Worm (Caenorhabditis elegans): Measurements from ENCODE around the gene noca-1.

noca-1 gene

DNA sequence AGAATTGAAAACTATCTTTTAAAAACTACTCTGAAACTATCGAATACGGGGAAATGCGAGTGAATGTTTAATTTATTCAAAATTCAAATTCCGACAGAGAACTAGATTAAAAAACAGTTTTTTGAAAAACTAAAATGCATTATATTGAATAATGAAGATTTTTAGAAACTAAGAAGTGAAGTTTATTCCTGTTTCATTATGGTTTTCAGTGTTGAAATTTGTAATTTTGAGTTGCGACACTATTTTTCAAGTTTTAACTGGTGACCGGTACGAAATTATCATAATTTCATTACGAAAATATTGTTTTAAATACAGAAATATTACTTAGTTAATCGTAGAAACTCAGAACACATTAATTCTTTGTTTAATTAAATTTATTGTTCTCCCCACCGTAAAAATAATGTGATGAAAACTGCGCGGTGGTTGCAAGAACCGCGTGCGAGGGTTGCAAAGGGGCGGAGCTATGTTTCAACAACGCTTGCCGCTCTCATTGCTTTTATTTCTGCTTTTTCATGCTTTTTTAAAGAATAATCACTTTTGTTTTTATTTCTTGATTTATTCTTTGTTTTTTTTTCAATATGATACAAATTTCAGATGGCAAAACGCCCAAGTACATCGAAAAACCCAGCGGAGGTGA is 23.5 kb downstream of the noca-1 start, which contains the start of gene him-17 (continued):
- no peak for TF ChIP-seq mbf-1 (tag; optimal IDR thresholded peaks at IDR 0.05)
- no peak for TF ChIP-seq ztf-11 (tag; optimal IDR thresholded peaks at IDR 0.05)
- no peak for TF ChIP-seq nhr-77 (tag; optimal IDR thresholded peaks at IDR 0.05)
- TF ChIP-seq blmp-1 (tag; optimal IDR thresholded peaks at IDR 0.05; ENCODE audit: insufficient read depth), result no peak
- no peak for TF ChIP-seq elt-1 (tag; optimal IDR thresholded peaks at IDR 0.05)
- no peak for TF ChIP-seq alr-1 (tag; optimal IDR thresholded peaks at IDR 0.05)
- TF ChIP-seq sma-9 (GFP tag; optimal IDR thresholded peaks at IDR 0.05), result peak; percentile 35
- TF ChIP-seq sma-9 (tag; optimal IDR thresholded peaks at IDR 0.05), result no peak
- no peak for TF ChIP-seq lsy-2 (tag; optimal IDR thresholded peaks at IDR 0.05)
- no peak for TF ChIP-seq F13H6.1 (tag; optimal IDR thresholded peaks at IDR 0.05)
- TF ChIP-seq crh-2 (tag; optimal IDR thresholded peaks at IDR 0.05), result no peak
- TF ChIP-seq snpc-4 (tag; optimal IDR thresholded peaks at IDR 0.05), result peak; percentile 36

DNA sequence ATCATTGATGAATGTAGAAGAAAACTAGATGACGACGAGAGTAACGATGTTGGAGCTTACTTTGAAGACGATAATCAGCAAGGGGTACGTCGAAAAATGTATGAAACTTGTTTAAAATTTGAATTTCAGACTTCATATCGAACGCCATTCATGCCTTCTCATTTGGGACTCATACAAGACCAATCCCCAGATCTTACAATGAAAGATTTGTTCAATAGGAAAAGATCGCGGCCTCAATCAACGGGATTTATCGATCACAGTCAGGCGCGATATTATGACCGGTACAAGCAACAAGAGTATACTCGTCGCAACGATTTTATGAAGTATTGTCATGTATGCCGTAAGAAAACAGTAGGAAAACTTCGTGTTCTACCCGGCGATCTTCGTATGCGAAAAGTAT is 24.1 kb downstream of the noca-1 start:
- TF ChIP-seq nhr-25 (tag; optimal IDR thresholded peaks at IDR 0.05), result no peak
- no peak for TF ChIP-seq nhr-237 (tag; optimal IDR thresholded peaks at IDR 0.05)
- no peak for TF ChIP-seq nhr-10 (tag; optimal IDR thresholded peaks at IDR 0.05)
- no peak for TF ChIP-seq nhr-129 (tag; optimal IDR thresholded peaks at IDR 0.05)

DNA sequence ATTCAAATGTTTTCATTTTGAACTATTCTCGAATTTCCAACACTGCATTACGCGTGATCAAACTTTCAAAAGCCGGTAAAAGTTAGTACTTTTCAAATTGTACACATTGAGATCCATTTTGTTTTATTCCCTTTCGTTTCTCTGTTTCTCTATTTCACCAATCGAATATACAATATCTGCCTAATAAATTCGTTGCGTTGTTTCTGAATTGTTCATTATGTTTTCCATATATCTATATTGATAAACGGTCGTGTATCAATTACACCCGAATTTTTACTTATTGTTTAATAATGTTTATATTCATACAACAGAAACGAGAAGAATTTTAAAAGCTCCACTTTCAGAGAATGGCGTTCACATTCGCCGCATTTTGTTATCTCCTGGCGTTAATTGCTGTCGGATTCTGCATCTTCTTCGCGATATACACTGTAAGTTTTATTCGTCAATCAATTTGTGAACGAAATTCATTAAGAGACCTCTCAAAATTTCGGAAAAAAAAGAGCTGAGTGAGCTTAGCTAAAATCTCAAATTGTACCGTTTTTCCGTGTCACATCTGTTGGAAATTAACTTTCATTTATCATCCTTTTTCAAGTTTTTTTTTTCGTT is 27.4 kb downstream of the noca-1 start, which contains the start of gene cni-1:
Gene cni-1 (plus strand): TSS at position 345 of the 606 bp plus-strand sequence.
- TF ChIP-seq elt-3 (tag; optimal IDR thresholded peaks at IDR 0.05) (no peak), sem-4 (tag; optimal IDR thresholded peaks at IDR 0.05) (no peak), lsy-2 (tag; optimal IDR thresholded peaks at IDR 0.05) (no peak), mab-5 (tag; optimal IDR thresholded peaks at IDR 0.05) (no peak), nhr-77 (tag; optimal IDR thresholded peaks at IDR 0.05) (no peak), lin-11 (tag; optimal IDR thresholded peaks at IDR 0.05) (no peak), nhr-6 (tag; optimal IDR thresholded peaks at IDR 0.05) (no peak), sma-9 (GFP tag; optimal IDR thresholded peaks at IDR 0.05) (no peak), sma-9 (tag; optimal IDR thresholded peaks at IDR 0.05) (no peak), skn-1 (tag; optimal IDR thresholded peaks at IDR 0.05) (no peak), ztf-4 (tag; optimal IDR thresholded peaks at IDR 0.05) (no peak), ceh-82 (tag; optimal IDR thresholded peaks at IDR 0.05) (no peak), unc-62 (GFP tag; optimal IDR thresholded peaks at IDR 0.05) (no peak), nhr-10 (tag; optimal IDR thresholded peaks at IDR 0.05) (no peak)

DNA sequence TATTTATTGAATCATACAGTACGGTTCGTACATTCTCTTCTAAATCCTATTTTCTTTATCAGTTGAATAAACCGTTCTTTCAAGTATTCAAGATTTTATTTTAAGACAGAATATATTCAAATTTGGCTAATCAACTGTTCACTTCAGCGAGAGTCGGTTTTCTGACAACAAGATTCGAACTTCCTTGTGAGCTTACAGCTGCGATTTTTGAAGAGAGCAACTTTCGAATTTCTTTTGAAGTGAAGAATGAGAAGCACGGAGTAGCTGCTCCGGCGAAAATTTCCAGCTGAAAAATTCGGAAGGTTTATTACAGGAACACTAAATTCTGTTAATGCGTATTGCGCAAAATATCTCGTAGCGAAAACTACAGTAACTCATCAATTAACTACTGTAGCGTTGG is 28.7 kb downstream of the noca-1 start:
- no peak for TF ChIP-seq nhr-237 (tag; optimal IDR thresholded peaks at IDR 0.05)
- no peak for TF ChIP-seq gmeb-1 (tag; optimal IDR thresholded peaks at IDR 0.05)
- no peak for TF ChIP-seq sma-9 (GFP tag; optimal IDR thresholded peaks at IDR 0.05)
- no peak for TF ChIP-seq sma-9 (tag; optimal IDR thresholded peaks at IDR 0.05)
- TF ChIP-seq unc-55 (GFP tag; optimal IDR thresholded peaks at IDR 0.05), result no peak
- no peak for TF ChIP-seq nhr-6 (tag; optimal IDR thresholded peaks at IDR 0.05)
- TF ChIP-seq lin-39 (tag; optimal IDR thresholded peaks at IDR 0.05), result no peak
- no peak for TF ChIP-seq lin-11 (tag; optimal IDR thresholded peaks at IDR 0.05)
- no peak for TF ChIP-seq nhr-25 (tag; optimal IDR thresholded peaks at IDR 0.05)
- no peak for TF ChIP-seq ztf-1 (GFP tag; conservative IDR thresholded peaks at IDR 0.05)
- no peak for TF ChIP-seq lsy-2 (tag; optimal IDR thresholded peaks at IDR 0.05)
- no peak for TF ChIP-seq nhr-21 (tag; optimal IDR thresholded peaks at IDR 0.05)
- TF ChIP-seq nhr-23 (tag; optimal IDR thresholded peaks at IDR 0.05), result no peak
- no peak for TF ChIP-seq ztf-11 (tag; optimal IDR thresholded peaks at IDR 0.05)

- TF ChIP-seq lin-13 (GFP tag; optimal IDR thresholded peaks at IDR 0.05) (no peak), mab-5 (tag; optimal IDR thresholded peaks at IDR 0.05) (no peak), snpc-4 (tag; optimal IDR thresholded peaks at IDR 0.05) (no peak), alr-1 (tag; optimal IDR thresholded peaks at IDR 0.05) (no peak), blmp-1 (tag; optimal IDR thresholded peaks at IDR 0.05; ENCODE audit: insufficient read depth) (no peak), mbf-1 (tag; optimal IDR thresholded peaks at IDR 0.05) (no peak), lin-11 (tag; optimal IDR thresholded peaks at IDR 0.05) (no peak), nhr-21 (tag; optimal IDR thresholded peaks at IDR 0.05) (no peak), peb-1 (tag; optimal IDR thresholded peaks at IDR 0.05) (no peak), crh-2 (tag; optimal IDR thresholded peaks at IDR 0.05) (no peak), ztf-11 (tag; optimal IDR thresholded peaks at IDR 0.05) (no peak), C34F6.9 (tag; optimal IDR thresholded peaks at IDR 0.05) (no peak), nhr-11 (tag; optimal IDR thresholded peaks at IDR 0.05) (no peak), nhr-237 (tag; optimal IDR thresholded peaks at IDR 0.05) (no peak), ceh-16 (tag; optimal IDR thresholded peaks at IDR 0.05) (no peak), unc-39 (tag; optimal IDR thresholded peaks at IDR 0.05) (no peak), unc-62 (GFP tag; optimal IDR thresholded peaks at IDR 0.05) (no peak), ZK546.5 (tag; optimal IDR thresholded peaks at IDR 0.05) (no peak), aly-2 (tag; optimal IDR thresholded peaks at IDR 0.05) (no peak)
These were observed 31.4 kb downstream of the noca-1 start, which contains the start of gene T09E8.4 for ce11 chrV:13184137-13184536. Gene T09E8.4, minus strand, starts transcription at chrV:13184237.
